Fruit fly (Drosophila melanogaster): ENCODE data around the gene IRSp53.

The IRSp53 gene

DNA sequence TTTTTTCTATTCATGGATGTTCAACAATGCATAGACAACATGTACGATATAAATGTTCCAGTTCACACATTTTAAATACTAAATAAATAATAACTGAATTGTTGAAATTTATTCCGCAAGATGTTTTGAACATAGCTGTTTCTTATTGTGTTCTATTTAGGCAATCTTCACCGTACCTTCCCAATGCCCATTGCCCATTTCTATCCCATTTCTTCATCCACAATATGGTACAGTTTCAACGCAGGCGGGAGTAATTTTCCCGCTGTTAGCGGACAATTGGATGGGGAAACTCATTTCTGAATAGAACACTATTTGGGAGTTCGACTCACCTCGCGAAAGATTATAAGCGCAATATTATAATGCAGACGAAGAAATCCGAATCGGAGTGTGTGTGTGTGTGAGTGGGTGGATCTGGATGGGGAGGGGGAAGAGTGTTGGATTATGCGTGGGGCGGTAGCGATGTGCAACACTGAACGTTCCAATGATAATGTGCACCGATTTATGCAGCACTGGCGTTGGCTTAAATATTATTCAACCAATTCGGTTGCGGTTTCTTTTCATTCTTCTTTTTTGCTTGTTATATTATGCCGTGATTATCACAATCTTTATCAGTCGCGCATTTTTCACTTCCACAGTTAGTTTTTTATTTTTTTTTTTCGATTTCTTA, 43.8 kb upstream of the IRSp53 start:
- TF ChIP-seq Hr78 (GFP tag; optimal IDR thresholded peaks at IDR 0.05): no peak
- TF ChIP-seq CG9705 (GFP tag; optimal IDR thresholded peaks at IDR 0.05): peak; percentile 31
- peak; percentile 58 for TF ChIP-seq CG32264 (GFP tag; optimal IDR thresholded peaks at IDR 0.05)
- TF ChIP-seq lola (GFP tag; optimal IDR thresholded peaks at IDR 0.05): no peak
- peak; percentile 78 for TF ChIP-seq br (GFP tag; optimal IDR thresholded peaks at IDR 0.05)
- TF ChIP-seq foxo (GFP tag; optimal IDR thresholded peaks at IDR 0.05): peak in 1 of 2 experiments; percentile 88
- peak; percentile 83 for TF ChIP-seq Hr83 (GFP tag; optimal IDR thresholded peaks at IDR 0.05; ENCODE audit: poor library complexity, severe bottlenecking)
- TF ChIP-seq Jra (GFP tag; optimal IDR thresholded peaks at IDR 0.05): peak; percentile 78
- TF ChIP-seq CrebA (GFP tag; optimal IDR thresholded peaks at IDR 0.05; ENCODE audit: borderline replicate concordance): no peak
- no peak for TF ChIP-seq dsf (GFP tag; optimal IDR thresholded peaks at IDR 0.05; ENCODE audit: borderline replicate concordance)
- peak; percentile 89 for TF ChIP-seq h (GFP tag; optimal IDR thresholded peaks at IDR 0.05)
- TF ChIP-seq tai (GFP tag; optimal IDR thresholded peaks at IDR 0.05): peak; percentile 85
- no peak for TF ChIP-seq Rel (GFP tag; optimal IDR thresholded peaks at IDR 0.05)
- TF ChIP-seq Rel (tag; optimal IDR thresholded peaks at IDR 0.05): peak; percentile 57
- TF ChIP-seq Abd-B (GFP tag; optimal IDR thresholded peaks at IDR 0.05): no peak
- no peak for TF ChIP-seq Mio (GFP tag; optimal IDR thresholded peaks at IDR 0.05)
- peak; percentile 61 for TF ChIP-seq ey (GFP tag; optimal IDR thresholded peaks at IDR 0.05)
- TF ChIP-seq Hnf4 (GFP tag; optimal IDR thresholded peaks at IDR 0.05): peak; percentile 86
- peak; percentile 3 for TF ChIP-seq dmrt93B (GFP tag; optimal IDR thresholded peaks at IDR 0.05)
- TF ChIP-seq psq (GFP tag; optimal IDR thresholded peaks at IDR 0.05): peak; percentile 95
- TF ChIP-seq brk (GFP tag; optimal IDR thresholded peaks at IDR 0.05): peak; percentile 68
- TF ChIP-seq sv (GFP tag; optimal IDR thresholded peaks at IDR 0.05): peak; percentile 14
- TF ChIP-seq OdsH (GFP tag; optimal IDR thresholded peaks at IDR 0.05): peak; percentile 74
- peak; percentile 64 for TF ChIP-seq woc (GFP tag; optimal IDR thresholded peaks at IDR 0.05)
- peak; percentile 73 for TF ChIP-seq fru (GFP tag; optimal IDR thresholded peaks at IDR 0.05)
- TF ChIP-seq HLH106 (tag; optimal IDR thresholded peaks at IDR 0.05): peak; percentile 44
- peak; percentile 90 for TF ChIP-seq rgr (GFP tag; optimal IDR thresholded peaks at IDR 0.05)
- TF ChIP-seq Dif (GFP tag; optimal IDR thresholded peaks at IDR 0.05; ENCODE audit: partially characterized antibody): peak; percentile 39
- no peak for TF ChIP-seq sage (GFP tag; optimal IDR thresholded peaks at IDR 0.05)
- peak; percentile 43 for TF ChIP-seq Sp1 (GFP tag; optimal IDR thresholded peaks at IDR 0.05)
- TF ChIP-seq dl (GFP tag; optimal IDR thresholded peaks at IDR 0.05; ENCODE audit: insufficient read depth in 1 of 2, partially characterized antibody in 2 of 2): no peak
- TF ChIP-seq jim (GFP tag; optimal IDR thresholded peaks at IDR 0.05): peak; percentile 66

DNA sequence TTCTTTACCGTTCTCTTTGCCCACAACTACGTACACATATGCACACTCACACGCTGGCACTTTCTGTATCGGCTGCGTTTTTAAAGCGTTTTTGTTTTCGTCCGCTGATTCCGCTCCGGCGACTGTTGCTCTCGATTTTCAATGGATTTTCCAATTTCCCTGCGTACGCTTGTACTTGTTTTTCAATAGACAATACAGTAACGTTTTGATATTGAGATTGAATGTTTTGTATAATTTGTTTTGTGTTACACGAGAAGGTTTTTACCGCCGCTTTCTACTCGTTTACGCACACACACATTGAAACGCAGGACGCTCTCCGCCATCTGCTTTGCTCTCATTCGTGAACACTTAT, 43.3 kb upstream of the IRSp53 start:
- TF ChIP-seq h (GFP tag; optimal IDR thresholded peaks at IDR 0.05) (no peak), N (GFP tag; optimal IDR thresholded peaks at IDR 0.05) (peak; percentile 5), psq (GFP tag; optimal IDR thresholded peaks at IDR 0.05) (peak; percentile 94)

DNA sequence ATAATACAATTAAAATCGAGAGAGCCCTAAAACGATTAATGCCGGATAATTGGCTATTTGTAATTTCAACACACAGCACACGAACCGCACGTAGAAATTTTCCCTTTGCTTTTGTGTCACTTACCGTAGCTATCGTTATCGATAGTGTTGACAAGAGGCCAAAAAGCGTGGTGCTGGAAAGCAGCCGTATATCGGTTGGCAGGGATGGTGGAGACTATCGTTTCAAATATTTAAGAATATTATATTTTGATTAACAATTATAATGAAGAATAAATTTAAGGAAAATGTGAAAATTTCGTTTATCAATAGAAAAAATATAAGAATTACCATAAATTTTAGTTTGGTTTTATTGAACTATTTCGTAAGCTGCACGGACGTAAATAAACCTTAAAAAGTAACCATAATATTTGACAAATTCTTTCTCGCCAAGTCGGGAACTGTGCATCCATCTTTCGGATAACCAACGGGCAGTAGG, 42.8 kb upstream of the IRSp53 start, which contains the start of gene JIL-1:
JIL-1 (minus strand) TSS at position 148 of the 475 bp plus-strand sequence.
- TF ChIP-seq Hnf4 (GFP tag; optimal IDR thresholded peaks at IDR 0.05) (peak; percentile 83), Hr78 (GFP tag; optimal IDR thresholded peaks at IDR 0.05) (no peak), sage (GFP tag; optimal IDR thresholded peaks at IDR 0.05) (peak; percentile 65), ey (GFP tag; optimal IDR thresholded peaks at IDR 0.05) (peak; percentile 51), brk (GFP tag; optimal IDR thresholded peaks at IDR 0.05) (peak; percentile 69), Abd-B (GFP tag; optimal IDR thresholded peaks at IDR 0.05) (no peak), CG32264 (GFP tag; optimal IDR thresholded peaks at IDR 0.05) (no peak), tai (GFP tag; optimal IDR thresholded peaks at IDR 0.05) (peak; percentile 40), N (GFP tag; optimal IDR thresholded peaks at IDR 0.05) (no peak), usp (GFP tag; optimal IDR thresholded peaks at IDR 0.05) (no peak), dmrt93B (GFP tag; optimal IDR thresholded peaks at IDR 0.05) (no peak), pan (optimal IDR thresholded peaks at IDR 0.05) (no peak), fru (GFP tag; optimal IDR thresholded peaks at IDR 0.05) (peak; percentile 62), br (GFP tag; optimal IDR thresholded peaks at IDR 0.05) (peak; percentile 66), Vsx2 (GFP tag; optimal IDR thresholded peaks at IDR 0.05; ENCODE audit: partially characterized antibody) (peak; percentile 25), h (GFP tag; optimal IDR thresholded peaks at IDR 0.05) (peak; percentile 77), rgr (GFP tag; optimal IDR thresholded peaks at IDR 0.05) (peak; percentile 74), Myc (optimal IDR thresholded peaks at IDR 0.05) (peak; percentile 2), Mio (GFP tag; optimal IDR thresholded peaks at IDR 0.05) (peak; percentile 0), CrebA (GFP tag; optimal IDR thresholded peaks at IDR 0.05; ENCODE audit: borderline replicate concordance) (no peak), dl (GFP tag; optimal IDR thresholded peaks at IDR 0.05; ENCODE audit: insufficient read depth in 1 of 2, partially characterized antibody in 2 of 2) (no peak), jim (GFP tag; optimal IDR thresholded peaks at IDR 0.05) (peak; percentile 6), sv (GFP tag; optimal IDR thresholded peaks at IDR 0.05) (peak; percentile 69), GATAd (GFP tag; optimal IDR thresholded peaks at IDR 0.05) (peak; percentile 41), dsf (GFP tag; optimal IDR thresholded peaks at IDR 0.05; ENCODE audit: borderline replicate concordance) (peak; percentile 60), lola (GFP tag; optimal IDR thresholded peaks at IDR 0.05) (no peak), woc (GFP tag; optimal IDR thresholded peaks at IDR 0.05) (peak; percentile 76), HLH106 (tag; optimal IDR thresholded peaks at IDR 0.05) (peak; percentile 68), psq (GFP tag; optimal IDR thresholded peaks at IDR 0.05) (peak; percentile 75), Sp1 (GFP tag; optimal IDR thresholded peaks at IDR 0.05) (peak; percentile 56), foxo (GFP tag; optimal IDR thresholded peaks at IDR 0.05) (peak in 1 of 2 experiments; percentile 78), Dif (GFP tag; optimal IDR thresholded peaks at IDR 0.05; ENCODE audit: partially characterized antibody) (no peak), Dfd (GFP tag; optimal IDR thresholded peaks at IDR 0.05) (no peak), OdsH (GFP tag; optimal IDR thresholded peaks at IDR 0.05) (peak; percentile 20), Rel (GFP tag; optimal IDR thresholded peaks at IDR 0.05) (peak; percentile 36), Rel (tag; optimal IDR thresholded peaks at IDR 0.05) (peak; percentile 32), CG9705 (GFP tag; optimal IDR thresholded peaks at IDR 0.05) (peak; percentile 29), Hr83 (GFP tag; optimal IDR thresholded peaks at IDR 0.05; ENCODE audit: poor library complexity, severe bottlenecking) (peak; percentile 38), Jra (GFP tag; optimal IDR thresholded peaks at IDR 0.05) (peak; percentile 75)

Measured in whole organism, wandering third instar larva.